Worm (Caenorhabditis elegans) whole organism, midembryonic: ENCODE measurements around the gene ref-1.

Experiments used
- T22C8.4 ChIP-seq: fragments of 200-800 bp; sonication (Bioruptor generic); IDR thresholded peaks from 2 replicates; pipeline ENCODE4 v1.3.6; 2022; ENCODE audit warnings: missing genetic modification characterization, missing compliant biosample characterization
- cog-1 ChIP-seq: sonication (generic microtip); optimal IDR thresholded peaks from 2 replicates; lab custom pipeline; 2016; ENCODE audit warnings: missing genetic modification characterization, missing compliant biosample characterization
- flt-1 ChIP-seq: fragments of 200-800 bp; sonication (Bioruptor generic); IDR thresholded peaks from 2 replicates; pipeline ENCODE4 v1.3.6; 2022; ENCODE audit warnings: missing genetic modification characterization, missing compliant biosample characterization
- klf-2 ChIP-seq: fragments of 200-800 bp; sonication (Bioruptor generic); conservative IDR thresholded peaks from 2 replicates; pipeline ENCODE4 v1.3.6; 2022; ENCODE audit warnings: missing genetic modification reagents, missing genetic modification characterization, missing compliant biosample characterization
- med-1 ChIP-seq: sonication (generic microtip); optimal IDR thresholded peaks from 2 replicates; lab custom pipeline; 2017; ENCODE audit warnings: missing genetic modification characterization, mild to moderate bottlenecking, missing compliant biosample characterization, antibody characterized with exemption, missing genetic modification reagents; ENCODE audit not compliant: insufficient read depth
- ref-1 ChIP-seq: fragments of 200-800 bp; sonication (Bioruptor generic); conservative IDR thresholded peaks from 2 replicates; pipeline ENCODE4 v1.3.6; 2022; ENCODE audit warnings: missing genetic modification reagents, missing genetic modification characterization, missing compliant biosample characterization
- tab-1 ChIP-seq: fragments of 200-800 bp; sonication (Bioruptor generic); IDR thresholded peaks from 2 replicates; pipeline ENCODE4 v1.3.6; 2022; ENCODE audit warnings: missing genetic modification characterization, missing compliant biosample characterization
- ztf-23 ChIP-seq: fragments of 200-800 bp; sonication (Bioruptor generic); IDR thresholded peaks from 2 replicates; pipeline ENCODE4 v1.3.6; 2022; ENCODE audit warnings: missing genetic modification reagents, missing genetic modification characterization, missing compliant biosample characterization
- ztf-29 ChIP-seq: fragments of 200-800 bp; sonication (Bioruptor generic); IDR thresholded peaks from 2 replicates; pipeline ENCODE4 v1.3.6; 2022; ENCODE audit warnings: missing genetic modification reagents, missing genetic modification characterization, missing compliant biosample characterization

Gene ref-1

ce11 chrII:10194605-10195004 lies 23.7 kb upstream of the ref-1 start, which contains the start of gene srb-6:
Gene srb-6 (plus strand): TSS chrII:10194905.
- TF ChIP-seq med-1 (GFP tag; lab: Kevin White, UChicago) (no peak), cog-1 (tag; lab: Kevin White, UChicago) (no peak), ztf-29 (GFP tag; lab: Robert Waterston, UW) (no peak), klf-2 (GFP tag; lab: Robert Waterston, UW) (no peak), flt-1 (no peak), tab-1 (GFP tag; lab: Robert Waterston, UW) (no peak), ref-1 (GFP tag; lab: Robert Waterston, UW) (no peak), T22C8.4 (GFP tag; lab: Robert Waterston, UW) (no peak), ztf-23 (GFP tag; lab: Robert Waterston, UW) (no peak)

ce11 chrII:10197091-10197675 lies 21.1 kb upstream of the ref-1 start, which contains the start of gene R05H5.3:
Gene R05H5.3 (plus strand): TSS chrII:10197625.
- no peak for TF ChIP-seq ztf-29 (GFP tag; lab: Robert Waterston, UW)
- no peak for TF ChIP-seq ref-1 (GFP tag; lab: Robert Waterston, UW)
- no peak for TF ChIP-seq flt-1
- TF ChIP-seq klf-2 (GFP tag; lab: Robert Waterston, UW) = no peak
- TF ChIP-seq T22C8.4 (GFP tag; lab: Robert Waterston, UW) = no peak
- no peak for TF ChIP-seq tab-1 (GFP tag; lab: Robert Waterston, UW)
- no peak for TF ChIP-seq ztf-23 (GFP tag; lab: Robert Waterston, UW)
- no peak for TF ChIP-seq med-1 (GFP tag; lab: Kevin White, UChicago)
- TF ChIP-seq cog-1 (tag; lab: Kevin White, UChicago) = no peak

- TF ChIP-seq klf-2 (GFP tag; lab: Robert Waterston, UW) (no peak), med-1 (GFP tag; lab: Kevin White, UChicago) (no peak), cog-1 (tag; lab: Kevin White, UChicago) (no peak), ztf-23 (GFP tag; lab: Robert Waterston, UW) (no peak), flt-1 (no peak), ref-1 (GFP tag; lab: Robert Waterston, UW) (no peak), tab-1 (GFP tag; lab: Robert Waterston, UW) (no peak), ztf-29 (GFP tag; lab: Robert Waterston, UW) (no peak), T22C8.4 (GFP tag; lab: Robert Waterston, UW) (no peak)
Measured at ce11 chrII:10198486-10198885, 19.8 kb upstream of the ref-1 start.

- no peak for TF ChIP-seq med-1 (GFP tag; lab: Kevin White, UChicago)
- TF ChIP-seq T22C8.4 (GFP tag; lab: Robert Waterston, UW) = no peak
- TF ChIP-seq tab-1 (GFP tag; lab: Robert Waterston, UW) = no peak
- no peak for TF ChIP-seq ref-1 (GFP tag; lab: Robert Waterston, UW)
- no peak for TF ChIP-seq ztf-23 (GFP tag; lab: Robert Waterston, UW)
- no peak for TF ChIP-seq cog-1 (tag; lab: Kevin White, UChicago)
- TF ChIP-seq flt-1 = no peak
- TF ChIP-seq klf-2 (GFP tag; lab: Robert Waterston, UW) = no peak
- TF ChIP-seq ztf-29 (GFP tag; lab: Robert Waterston, UW) = no peak
Measured at ce11 chrII:10199906-10200305, 18.4 kb upstream of the ref-1 start, which contains the start of gene R05H5.4. Gene R05H5.4 (minus strand): TSS chrII:10200006.

- TF ChIP-seq flt-1 = peak; percentile 38; the same call in 1 of the 2 replicates
- TF ChIP-seq T22C8.4 (GFP tag; lab: Robert Waterston, UW) = no peak
- TF ChIP-seq ztf-23 (GFP tag; lab: Robert Waterston, UW) = 0 out of 2 replicates have a peak, but pooled peaks have one; percentile 38
- peak; percentile 18 for TF ChIP-seq cog-1 (tag; lab: Kevin White, UChicago)
Measured at ce11 chrII:10200759-10201158, 17.5 kb upstream of the ref-1 start, which contains the start of gene arv-1. Gene arv-1 (minus strand): TSS chrII:10200823.

- TF ChIP-seq flt-1 = no peak
- TF ChIP-seq klf-2 (GFP tag; lab: Robert Waterston, UW) = 0 out of 2 replicates have a peak, but pooled peaks have one; percentile 26
- TF ChIP-seq cog-1 (tag; lab: Kevin White, UChicago) = peak; percentile 54
Measured at ce11 chrII:10202275-10202674, 16.0 kb upstream of the ref-1 start.

- TF ChIP-seq klf-2 (GFP tag; lab: Robert Waterston, UW) (no peak), cog-1 (tag; lab: Kevin White, UChicago) (no peak), ztf-29 (GFP tag; lab: Robert Waterston, UW) (no peak), T22C8.4 (GFP tag; lab: Robert Waterston, UW) (no peak), tab-1 (GFP tag; lab: Robert Waterston, UW) (no peak), med-1 (GFP tag; lab: Kevin White, UChicago) (no peak), ztf-23 (GFP tag; lab: Robert Waterston, UW) (no peak), flt-1 (no peak), ref-1 (GFP tag; lab: Robert Waterston, UW) (no peak)
Measured at ce11 chrII:10203067-10203466, 15.2 kb upstream of the ref-1 start.

- TF ChIP-seq tab-1 (GFP tag; lab: Robert Waterston, UW) = no peak
- no peak for TF ChIP-seq klf-2 (GFP tag; lab: Robert Waterston, UW)
- no peak for TF ChIP-seq cog-1 (tag; lab: Kevin White, UChicago)
Measured at ce11 chrII:10203765-10204164, 14.5 kb upstream of the ref-1 start.

- TF ChIP-seq flt-1 = no peak
- no peak for TF ChIP-seq ztf-23 (GFP tag; lab: Robert Waterston, UW)
- no peak for TF ChIP-seq ztf-29 (GFP tag; lab: Robert Waterston, UW)
- TF ChIP-seq med-1 (GFP tag; lab: Kevin White, UChicago) = no peak
- TF ChIP-seq tab-1 (GFP tag; lab: Robert Waterston, UW) = no peak
- no peak for TF ChIP-seq cog-1 (tag; lab: Kevin White, UChicago)
- TF ChIP-seq ref-1 (GFP tag; lab: Robert Waterston, UW) = no peak
- no peak for TF ChIP-seq T22C8.4 (GFP tag; lab: Robert Waterston, UW)
Measured at ce11 chrII:10204428-10205049, 13.7 kb upstream of the ref-1 start.
